Worm (Caenorhabditis elegans): ENCODE data around the gene H04M03.11.

DNA sequence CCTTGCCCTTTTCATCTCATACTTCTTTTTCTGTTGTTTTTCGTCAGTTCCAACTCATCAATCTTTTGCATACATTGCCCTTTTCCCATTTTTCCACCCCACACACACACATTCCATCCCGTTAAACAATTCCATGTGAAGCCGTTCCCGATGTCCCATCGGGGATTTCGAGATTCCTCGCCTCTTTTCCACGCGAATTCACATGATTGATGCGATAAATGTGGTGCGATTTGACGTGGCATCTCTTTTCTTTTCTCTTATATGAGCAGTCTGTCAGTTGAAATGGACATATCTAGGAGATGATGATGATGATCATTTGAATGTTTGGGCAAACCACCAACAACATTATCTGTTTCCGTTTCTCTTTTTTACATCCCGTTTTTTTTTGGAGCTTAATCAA, 50.2 kb downstream of the H04M03.11 start:
- TF ChIP-seq lin-15B (tag; optimal IDR thresholded peaks at IDR 0.05) (no peak), eor-1 (tag; optimal IDR thresholded peaks at IDR 0.05) (no peak), elt-1 (tag; optimal IDR thresholded peaks at IDR 0.05) (no peak), sea-2 (GFP tag; optimal IDR thresholded peaks at IDR 0.05) (no peak)

Measured in whole organism, L3 larva.